Worm (Caenorhabditis elegans): ENCODE results near the gene srbc-12.

ce11 chrV:802726-803125 lies 46.9 kb upstream of the srbc-12 start:
- no peak for TF ChIP-seq Y53G8AR.9 (GFP tag; conservative IDR thresholded peaks at IDR 0.05)
- TF ChIP-seq ama-1 (optimal IDR thresholded peaks at IDR 0.05), result no peak
- TF ChIP-seq ama-1 (GFP tag; optimal IDR thresholded peaks at IDR 0.05), result no peak
- no peak for TF ChIP-seq cebp-1 (GFP tag; IDR thresholded peaks at IDR 0.05)
- TF ChIP-seq cebp-1 (tag; optimal IDR thresholded peaks at IDR 0.05), result no peak
- no peak for TF ChIP-seq ceh-79 (tag; optimal IDR thresholded peaks at IDR 0.05)
- TF ChIP-seq F10E7.11 (tag; optimal IDR thresholded peaks at IDR 0.05), result no peak
- no peak for TF ChIP-seq ets-4 (GFP tag; optimal IDR thresholded peaks at IDR 0.05)
- TF ChIP-seq Y95B8A.8 (GFP tag; IDR thresholded peaks at IDR 0.05), result no peak
- TF ChIP-seq lin-54 (GFP tag; optimal IDR thresholded peaks at IDR 0.05), result no peak
- no peak for TF ChIP-seq repo-1 (tag; optimal IDR thresholded peaks at IDR 0.05)
- no peak for TF ChIP-seq unc-62 (GFP tag; optimal IDR thresholded peaks at IDR 0.05)
- no peak for TF ChIP-seq nhr-90 (tag; optimal IDR thresholded peaks at IDR 0.05)
- no peak for TF ChIP-seq B0035.1 (tag; optimal IDR thresholded peaks at IDR 0.05)

All from whole organism, young adult.